Fruit fly (Drosophila melanogaster): ENCODE measurements around the gene CG15387.

Gene CG15387

dm6 chr2L:2193357-2193780 is 32.7 kb downstream of the CG15387 start (continued):
- TF ChIP-seq wor (GFP tag; IDR thresholded peaks at IDR 0.05) (no peak), tap (tag; optimal IDR thresholded peaks at IDR 0.05) (no peak), CG4360 (GFP tag; IDR thresholded peaks at IDR 0.05) (no peak), prd (optimal IDR thresholded peaks at IDR 0.05) (no peak), prd (GFP tag; IDR thresholded peaks at IDR 0.05) (no peak), nmo (GFP tag; optimal IDR thresholded peaks at IDR 0.05) (peak; percentile 51), CG2202 (tag; optimal IDR thresholded peaks at IDR 0.05) (peak; percentile 31), Hr51 (GFP tag; optimal IDR thresholded peaks at IDR 0.05) (peak in 1 of 2 experiments; percentile 45), CG7357 (GFP tag; IDR thresholded peaks at IDR 0.05) (no peak), Fer2 (tag; optimal IDR thresholded peaks at IDR 0.05) (no peak), ems (GFP tag; optimal IDR thresholded peaks at IDR 0.05) (peak; percentile 37), Deaf1 (tag; optimal IDR thresholded peaks at IDR 0.05) (peak; percentile 83), dm (GFP tag; optimal IDR thresholded peaks at IDR 0.05) (peak; percentile 83), CG10543 (GFP tag; optimal IDR thresholded peaks at IDR 0.05) (peak; percentile 96), Scr (GFP tag; IDR thresholded peaks at IDR 0.05; ENCODE audit: partially characterized antibody) (no peak), kay (GFP tag; optimal IDR thresholded peaks at IDR 0.05) (peak; percentile 18), gsb-n (tag; optimal IDR thresholded peaks at IDR 0.05) (peak; percentile 38), her (GFP tag; optimal IDR thresholded peaks at IDR 0.05) (peak; percentile 99), CG3407 (GFP tag; optimal IDR thresholded peaks at IDR 0.05) (no peak), CrebB (tag; optimal IDR thresholded peaks at IDR 0.05) (peak; percentile 81), BEAF-32 (GFP tag; optimal IDR thresholded peaks at IDR 0.05) (peak; percentile 59), MTF-1 (GFP tag; optimal IDR thresholded peaks at IDR 0.05; ENCODE audit: borderline replicate concordance) (peak; percentile 55), CG14710 (tag; optimal IDR thresholded peaks at IDR 0.05) (peak; percentile 36), CG2875 (GFP tag; optimal IDR thresholded peaks at IDR 0.05) (peak; percentile 40), tgo (GFP tag; IDR thresholded peaks at IDR 0.05) (no peak), CG10321 (GFP tag; IDR thresholded peaks at IDR 0.05) (no peak), Asciz (GFP tag; optimal IDR thresholded peaks at IDR 0.05) (peak; percentile 30), Nf-YB (GFP tag; optimal IDR thresholded peaks at IDR 0.05) (peak; percentile 73), CG30020 (tag; optimal IDR thresholded peaks at IDR 0.05) (no peak), stwl (tag; optimal IDR thresholded peaks at IDR 0.05) (peak; percentile 67), ftz-f1 (GFP tag; optimal IDR thresholded peaks at IDR 0.05) (peak; percentile 95), Mrtf (GFP tag; IDR thresholded peaks at IDR 0.05) (no peak), CG11560 (tag; IDR thresholded peaks at IDR 0.05) (no peak), HmgZ (tag; optimal IDR thresholded peaks at IDR 0.05) (peak; percentile 87), YL-1 (GFP tag; optimal IDR thresholded peaks at IDR 0.05) (peak; percentile 63), CG11695 (GFP tag; IDR thresholded peaks at IDR 0.05) (no peak), Dad (GFP tag; optimal IDR thresholded peaks at IDR 0.05) (peak; percentile 47), lbe (GFP tag; optimal IDR thresholded peaks at IDR 0.05) (peak; percentile 30), HLH3B (GFP tag; IDR thresholded peaks at IDR 0.05) (no peak), bigmax (GFP tag; optimal IDR thresholded peaks at IDR 0.05) (peak; percentile 18), CG18619 (GFP tag; optimal IDR thresholded peaks at IDR 0.05) (peak; percentile 9), CG13775 (GFP tag; optimal IDR thresholded peaks at IDR 0.05) (no peak), CG32772 (GFP tag; IDR thresholded peaks at IDR 0.05) (no peak), Nf-YC (tag; optimal IDR thresholded peaks at IDR 0.05) (peak; percentile 91), Sin3A (optimal IDR thresholded peaks at IDR 0.05) (peak; percentile 3), Meics (GFP tag; optimal IDR thresholded peaks at IDR 0.05) (peak; percentile 46), CG6272 (GFP tag; IDR thresholded peaks at IDR 0.05) (peak; percentile 51), E2f2 (GFP tag; IDR thresholded peaks at IDR 0.05) (no peak), slp2 (GFP tag; optimal IDR thresholded peaks at IDR 0.05) (no peak), CG4328 (GFP tag; optimal IDR thresholded peaks at IDR 0.05) (peak; percentile 9), pzg (GFP tag; optimal IDR thresholded peaks at IDR 0.05) (peak; percentile 79)

Data from whole organism, embryonic.